Worm (Caenorhabditis elegans) whole organism, mixed stage, embryonic: ENCODE measurements around the gene hsp-12.3.

ENCODE experiments used
- M03D4.4 ChIP-seq: sonication (generic microtip); optimal IDR thresholded peaks from 2 replicates; lab custom pipeline; 2017; ENCODE audit warnings: mild to moderate bottlenecking, missing genetic modification characterization, missing compliant biosample characterization
- bed-3 ChIP-seq: fragments of 200-800 bp; sonication (Bioruptor generic); optimal IDR thresholded peaks from 3 replicates; lab custom pipeline; 2018; ENCODE audit warnings: mild to moderate bottlenecking, missing genetic modification characterization, moderate library complexity, missing compliant biosample characterization
- blmp-1 ChIP-seq: fragments of 150-350 bp; optimal IDR thresholded peaks from 2 replicates; lab custom pipeline; 2014; ENCODE audit warnings: missing biosample characterization, missing genetic modification characterization
- ceh-39 ChIP-seq: fragments of 150-350 bp; optimal IDR thresholded peaks from 2 replicates; lab custom pipeline; 2014; ENCODE audit warnings: missing biosample characterization, missing genetic modification characterization
- ceh-83 ChIP-seq: fragments of 200-800 bp; sonication (Bioruptor generic); optimal IDR thresholded peaks from 2 replicates; lab custom pipeline; 2018; ENCODE audit warnings: mild to moderate bottlenecking, missing genetic modification characterization, missing compliant biosample characterization
- ces-1 ChIP-seq: fragments of 150-350 bp; optimal IDR thresholded peaks from 2 replicates; lab custom pipeline; 2014; ENCODE audit warnings: missing biosample characterization, missing genetic modification reagents, missing genetic modification characterization
- cnd-1 ChIP-seq: fragments of 200-800 bp; sonication (Bioruptor generic); optimal IDR thresholded peaks from 2 replicates; lab custom pipeline; 2018; ENCODE audit warnings: mild to moderate bottlenecking, missing genetic modification characterization, missing compliant biosample characterization
- drap-1 ChIP-seq: fragments of 200-800 bp; sonication (Bioruptor generic); optimal IDR thresholded peaks from 3 replicates; lab custom pipeline; 2018; ENCODE audit warnings: mild to moderate bottlenecking, missing genetic modification characterization, missing compliant biosample characterization
- elt-1 ChIP-seq: sonication (generic microtip); optimal IDR thresholded peaks from 2 replicates; lab custom pipeline; 2017; ENCODE audit warnings: missing genetic modification characterization, mild to moderate bottlenecking, missing compliant biosample characterization, antibody characterized with exemption, moderate library complexity, borderline replicate concordance; ENCODE audit not compliant: insufficient read depth
- elt-3 ChIP-seq: fragments of 150-350 bp; optimal IDR thresholded peaks from 2 replicates; lab custom pipeline; 2014; ENCODE audit warnings: missing biosample characterization, missing genetic modification characterization
- flh-1 ChIP-seq: fragments of 200-800 bp; sonication (Bioruptor generic); optimal IDR thresholded peaks from 2 replicates; lab custom pipeline; 2018; ENCODE audit warnings: mild to moderate bottlenecking, missing genetic modification characterization, moderate library complexity, missing compliant biosample characterization
- ham-2 ChIP-seq: fragments of 200-800 bp; sonication (Bioruptor generic); optimal IDR thresholded peaks from 2 replicates; lab custom pipeline; 2018; ENCODE audit warnings: mild to moderate bottlenecking, missing genetic modification characterization, missing compliant biosample characterization
- hlh-1 ChIP-seq: fragments of 150-350 bp; optimal IDR thresholded peaks from 2 replicates; lab custom pipeline; 2014; ENCODE audit warnings: missing biosample characterization, missing genetic modification reagents, missing genetic modification characterization
- lin-13 ChIP-seq: fragments of 150-350 bp; optimal IDR thresholded peaks from 2 replicates; lab custom pipeline; 2014; ENCODE audit warnings: missing biosample characterization, missing genetic modification characterization
- lin-32 ChIP-seq: fragments of 200-800 bp; sonication (Bioruptor generic); optimal IDR thresholded peaks from 2 replicates; lab custom pipeline; 2018; ENCODE audit warnings: mild to moderate bottlenecking, missing genetic modification characterization, missing compliant biosample characterization
- lsy-2 ChIP-seq: fragments of 150-350 bp; optimal IDR thresholded peaks from 2 replicates; lab custom pipeline; 2014; ENCODE audit warnings: missing biosample characterization, missing genetic modification characterization
- mab-5 ChIP-seq: fragments of 150-350 bp; optimal IDR thresholded peaks from 2 replicates; lab custom pipeline; 2014; ENCODE audit warnings: missing biosample characterization, missing genetic modification characterization
- mep-1 ChIP-seq: fragments of 150-350 bp; optimal IDR thresholded peaks from 2 replicates; lab custom pipeline; 2017; ENCODE audit warnings: missing biosample characterization, missing genetic modification reagents, missing genetic modification characterization, inconsistent platforms
- mls-2 ChIP-seq: sonication (generic microtip); optimal IDR thresholded peaks from 2 replicates; lab custom pipeline; 2016; ENCODE audit warnings: mild to moderate bottlenecking, missing genetic modification characterization, moderate library complexity, missing compliant biosample characterization
- nhr-12 ChIP-seq: fragments of 150-350 bp; optimal IDR thresholded peaks from 2 replicates; lab custom pipeline; 2014; ENCODE audit warnings: missing biosample characterization, missing genetic modification characterization
- nhr-237 ChIP-seq: fragments of 150-350 bp; optimal IDR thresholded peaks from 2 replicates; lab custom pipeline; 2014; ENCODE audit warnings: missing biosample characterization, missing genetic modification characterization
- nhr-76 ChIP-seq: sonication (generic microtip); optimal IDR thresholded peaks from 2 replicates; lab custom pipeline; 2017; ENCODE audit warnings: missing biosample characterization, missing genetic modification characterization
- pha-4 ChIP-seq: fragments of 150-350 bp; optimal IDR thresholded peaks from 2 replicates; lab custom pipeline; 2018; ENCODE audit warnings: missing biosample characterization, missing genetic modification reagents, missing genetic modification characterization
- sem-2 ChIP-seq: fragments of 200-800 bp; sonication (Bioruptor generic); optimal IDR thresholded peaks from 2 replicates; lab custom pipeline; 2018; ENCODE audit warnings: mild to moderate bottlenecking, missing genetic modification characterization, missing compliant biosample characterization
- snpc-4 ChIP-seq: fragments of 150-350 bp; optimal IDR thresholded peaks from 2 replicates; lab custom pipeline; 2014; ENCODE audit warnings: missing biosample characterization, missing genetic modification characterization
- sptf-1 ChIP-seq: sonication (generic microtip); optimal IDR thresholded peaks from 2 replicates; lab custom pipeline; 2017; ENCODE audit warnings: mild to moderate bottlenecking, missing genetic modification characterization, moderate library complexity, missing compliant biosample characterization
- tbx-8 ChIP-seq: fragments of 200-800 bp; sonication (Bioruptor generic); optimal IDR thresholded peaks from 2 replicates; lab custom pipeline; 2018; ENCODE audit warnings: mild to moderate bottlenecking, missing genetic modification characterization, moderate library complexity, missing compliant biosample characterization
- unc-120 ChIP-seq: sonication (generic microtip); optimal IDR thresholded peaks from 2 replicates; lab custom pipeline; 2017; ENCODE audit warnings: missing genetic modification characterization, missing compliant biosample characterization; ENCODE audit not compliant: poor library complexity, severe bottlenecking
- unc-39 ChIP-seq: fragments of 150-350 bp; optimal IDR thresholded peaks from 2 replicates; lab custom pipeline; 2014; ENCODE audit warnings: missing biosample characterization, missing genetic modification characterization
- unc-62 ChIP-seq: fragments of 150-350 bp; optimal IDR thresholded peaks from 2 replicates; lab custom pipeline; 2014; ENCODE audit warnings: missing biosample characterization, missing genetic modification reagents, missing genetic modification characterization
- zip-8 ChIP-seq: fragments of 150-350 bp; optimal IDR thresholded peaks from 2 replicates; lab custom pipeline; 2014; ENCODE audit warnings: missing biosample characterization, missing genetic modification characterization
- ztf-11 ChIP-seq: fragments of 150-350 bp; optimal IDR thresholded peaks from 2 replicates; lab custom pipeline; 2014; ENCODE audit warnings: missing biosample characterization, missing genetic modification characterization

hsp-12.3 gene

ce11 chrIV:9423095-9423494, 22.2 kb downstream of the hsp-12.3 start, which contains the start of gene srxa-2:
srxa-2 (plus strand) TSS chrIV:9423395.
- TF ChIP-seq M03D4.4 (tag; lab: Kevin White, UChicago) (no peak), unc-120 (tag; lab: Kevin White, UChicago) (no peak), ham-2 (GFP tag; lab: Kevin White, UChicago) (no peak), mep-1 (no peak), mab-5 (tag; lab: Kevin White, UChicago) (no peak), lsy-2 (tag; lab: Kevin White, UChicago) (no peak), bed-3 (GFP tag; lab: Kevin White, UChicago) (no peak), nhr-76 (tag; lab: Kevin White, UChicago) (no peak), elt-1 (tag; lab: Kevin White, UChicago) (no peak)

ce11 chrIV:9422408-9422807, 22.9 kb downstream of the hsp-12.3 start, which contains the start of gene F56D5.9:
F56D5.9 (minus strand) TSS chrIV:9422508.
- TF ChIP-seq nhr-237 (tag; lab: Kevin White, UChicago) (no peak), elt-1 (tag; lab: Kevin White, UChicago) (no peak), blmp-1 (no peak), nhr-76 (tag; lab: Kevin White, UChicago) (no peak), cnd-1 (tag; lab: Kevin White, UChicago) (no peak), snpc-4 (tag; lab: Kevin White, UChicago) (no peak), pha-4 (tag; lab: Kevin White, UChicago) (no peak), flh-1 (no peak), sptf-1 (no peak), nhr-12 (tag; lab: Kevin White, UChicago) (no peak)
- TF ChIP-seq, all 35 proteins: peak for 0

DNA sequence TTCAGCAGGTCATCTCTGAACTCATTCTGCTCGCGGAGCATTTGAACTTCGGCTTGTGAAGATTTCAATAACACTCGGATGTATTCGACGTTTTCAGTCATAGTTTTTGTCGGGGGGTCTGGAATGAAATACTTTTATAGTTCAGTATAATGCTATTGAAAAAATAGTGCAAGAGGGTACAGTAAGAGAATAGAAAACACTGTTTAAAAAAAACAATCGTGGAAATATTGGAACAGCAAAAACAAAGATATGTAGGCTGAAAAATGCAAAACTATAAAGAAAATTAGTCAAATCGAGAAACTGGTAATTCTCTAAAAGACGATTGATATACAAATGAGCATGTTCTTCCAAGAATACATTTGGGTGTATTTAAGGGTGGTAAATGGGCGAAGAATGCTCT, 37.3 kb downstream of the hsp-12.3 start, which contains the start of gene F56D5.5:
Gene F56D5.5 (minus strand): TSS at position 101 of the 400 bp plus-strand sequence.
- no peak for TF ChIP-seq unc-39 (tag; lab: Kevin White, UChicago)
- TF ChIP-seq lin-13 (tag; lab: Kevin White, UChicago) = no peak
- TF ChIP-seq unc-62 (GFP tag; lab: Kevin White, UChicago) = no peak
- no peak for TF ChIP-seq lsy-2 (tag; lab: Kevin White, UChicago)
- no peak for TF ChIP-seq elt-3 (tag; lab: Kevin White, UChicago)
- TF ChIP-seq ham-2 (GFP tag; lab: Kevin White, UChicago) = no peak
- TF ChIP-seq lin-32 (GFP tag; lab: Kevin White, UChicago) = no peak
- no peak for TF ChIP-seq pha-4 (tag; lab: Kevin White, UChicago)
- no peak for TF ChIP-seq zip-8 (tag; lab: Kevin White, UChicago)
- TF ChIP-seq sptf-1 = no peak
- no peak for TF ChIP-seq M03D4.4 (tag; lab: Kevin White, UChicago)

- TF ChIP-seq unc-120 (tag; lab: Kevin White, UChicago) = no peak
- no peak for TF ChIP-seq ces-1 (GFP tag; lab: Kevin White, UChicago)
- TF ChIP-seq tbx-8 (GFP tag; lab: Kevin White, UChicago) = no peak
- no peak for TF ChIP-seq sem-2 (GFP tag; lab: Kevin White, UChicago)
- no peak for TF ChIP-seq ceh-83 (GFP tag; lab: Kevin White, UChicago)
- TF ChIP-seq unc-62 (GFP tag; lab: Kevin White, UChicago) = no peak
- TF ChIP-seq ztf-11 (tag; lab: Kevin White, UChicago) = no peak
- TF ChIP-seq zip-8 (tag; lab: Kevin White, UChicago) = no peak
- no peak for TF ChIP-seq nhr-12 (tag; lab: Kevin White, UChicago)
- TF ChIP-seq elt-1 (tag; lab: Kevin White, UChicago) = no peak
- TF ChIP-seq mab-5 (tag; lab: Kevin White, UChicago) = no peak
- no peak for TF ChIP-seq ceh-39 (tag; lab: Kevin White, UChicago)
- no peak for TF ChIP-seq drap-1 (GFP tag; lab: Kevin White, UChicago)
- no peak for TF ChIP-seq hlh-1 (tag; lab: Kevin White, UChicago)
- no peak for TF ChIP-seq M03D4.4 (tag; lab: Kevin White, UChicago)
- no peak for TF ChIP-seq mls-2 (tag; lab: Kevin White, UChicago)
- no peak for TF ChIP-seq lsy-2 (tag; lab: Kevin White, UChicago)
- no peak for TF ChIP-seq sptf-1
Observed at ce11 chrIV:9403761-9404420, 41.4 kb downstream of the hsp-12.3 start.
